Worm (Caenorhabditis elegans) whole organism, dauer: Measurements from ENCODE around the gene ZC262.4.

ENCODE experiments used
- unc-62 ChIP-seq: sonication (generic microtip); optimal IDR thresholded peaks from 2 replicates; lab custom pipeline; 2017; ENCODE audit warnings: missing biosample characterization, missing genetic modification reagents, missing genetic modification characterization

Gene ZC262.4

DNA sequence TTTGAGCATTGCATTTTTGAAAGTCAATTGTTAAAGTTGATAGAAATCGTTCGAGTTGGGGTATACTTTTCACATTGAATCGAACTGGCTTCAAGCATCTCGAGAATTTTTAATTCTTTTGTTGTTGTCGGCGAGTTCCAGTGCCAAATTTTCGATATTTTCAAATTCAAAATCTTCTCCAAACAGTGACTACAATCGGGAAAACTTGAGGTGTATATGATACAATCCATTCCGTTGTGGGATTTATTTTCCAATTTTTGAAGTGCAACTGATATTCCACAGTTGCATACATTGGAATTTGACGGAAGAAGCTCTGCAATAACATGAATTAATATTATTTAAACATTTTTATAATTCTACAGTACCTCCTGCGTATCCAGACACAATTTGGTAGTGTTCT lies 28.5 kb downstream of the ZC262.4 start:
- no peak for TF ChIP-seq unc-62 (GFP tag; lab: Kevin White, UChicago)

DNA sequence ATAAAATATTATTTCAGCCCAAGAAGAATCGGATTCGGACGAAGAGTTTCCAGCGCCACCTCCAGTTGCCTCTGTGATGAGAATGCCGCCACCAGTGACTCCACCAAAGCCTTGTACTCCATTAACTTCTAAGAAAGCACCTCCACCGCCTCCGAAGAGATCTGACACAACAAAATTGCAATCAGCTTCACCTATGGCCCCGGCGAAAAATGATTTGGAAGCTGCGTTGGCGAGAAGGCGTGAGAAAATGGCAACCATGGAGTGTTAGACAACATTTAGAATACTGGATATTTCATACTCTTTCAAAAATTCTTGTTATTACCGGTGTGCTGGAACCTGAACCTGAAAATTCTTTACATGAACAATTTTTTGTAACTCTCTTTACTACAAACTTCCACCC lies 29.0 kb downstream of the ZC262.4 start:
- TF ChIP-seq unc-62 (GFP tag; lab: Kevin White, UChicago) = no peak

DNA sequence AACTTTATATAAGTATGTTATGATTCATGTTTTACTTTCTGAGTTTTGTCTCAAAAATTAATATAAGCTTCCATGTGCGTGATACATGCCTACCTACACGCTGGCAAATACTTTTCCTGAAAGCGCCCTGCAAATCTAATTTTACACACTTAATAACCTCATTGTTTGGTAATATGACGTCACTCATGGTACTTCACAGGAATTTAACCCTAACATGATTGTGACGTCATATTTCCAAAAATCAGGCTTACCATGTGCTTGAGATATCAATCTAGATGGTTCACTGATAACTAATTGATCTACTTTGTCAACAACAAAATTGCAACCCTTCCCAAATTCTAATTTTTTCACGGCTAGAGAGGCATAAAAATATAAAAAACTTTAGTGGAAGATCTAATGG lies 30.9 kb downstream of the ZC262.4 start:
- TF ChIP-seq unc-62 (GFP tag; lab: Kevin White, UChicago) = no peak

DNA sequence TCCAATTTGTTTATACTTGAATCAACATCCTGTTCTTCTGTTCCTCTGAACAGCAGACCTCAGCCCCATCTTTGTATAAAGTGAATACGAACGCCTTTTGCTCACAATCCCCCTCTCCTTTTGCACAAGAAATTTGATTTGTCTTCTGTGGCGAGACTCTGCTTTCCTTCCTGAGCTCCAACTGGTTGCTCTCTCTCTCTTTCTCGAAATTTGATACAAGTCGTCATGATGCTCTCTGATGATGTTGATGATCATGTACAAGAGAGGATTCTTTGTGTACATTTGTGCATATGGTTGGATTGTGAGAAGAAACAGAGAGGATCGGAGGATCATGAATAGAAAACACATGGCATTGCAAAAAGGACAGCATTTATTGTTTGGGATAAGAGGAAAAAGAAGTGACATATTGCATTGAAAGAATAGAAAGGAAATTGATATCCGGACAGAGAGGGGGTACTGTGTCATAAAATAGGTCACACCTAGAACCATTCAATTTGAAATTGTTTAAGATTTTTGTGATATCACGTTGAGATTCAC lies 33.4 kb downstream of the ZC262.4 start:
- no peak for TF ChIP-seq unc-62 (GFP tag; lab: Kevin White, UChicago)

DNA sequence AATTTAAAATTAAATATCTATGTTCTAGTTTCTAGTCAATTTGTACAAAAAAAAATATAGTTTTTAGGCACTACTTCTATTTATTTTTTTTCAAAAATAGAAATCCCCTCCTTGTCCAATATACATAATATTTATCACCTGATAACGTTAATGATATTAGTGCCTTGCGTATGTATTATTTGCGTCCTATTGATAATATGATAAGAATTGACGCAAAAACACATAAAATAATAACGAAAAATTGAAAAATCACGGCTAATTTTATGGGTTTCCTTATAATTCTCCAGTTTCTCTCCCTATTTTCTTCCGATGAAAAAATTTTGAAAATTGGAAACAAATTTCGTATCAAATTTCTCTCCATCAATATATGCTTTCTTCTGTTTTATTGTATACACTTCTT lies 34.6 kb downstream of the ZC262.4 start:
- no peak for TF ChIP-seq unc-62 (GFP tag; lab: Kevin White, UChicago)

DNA sequence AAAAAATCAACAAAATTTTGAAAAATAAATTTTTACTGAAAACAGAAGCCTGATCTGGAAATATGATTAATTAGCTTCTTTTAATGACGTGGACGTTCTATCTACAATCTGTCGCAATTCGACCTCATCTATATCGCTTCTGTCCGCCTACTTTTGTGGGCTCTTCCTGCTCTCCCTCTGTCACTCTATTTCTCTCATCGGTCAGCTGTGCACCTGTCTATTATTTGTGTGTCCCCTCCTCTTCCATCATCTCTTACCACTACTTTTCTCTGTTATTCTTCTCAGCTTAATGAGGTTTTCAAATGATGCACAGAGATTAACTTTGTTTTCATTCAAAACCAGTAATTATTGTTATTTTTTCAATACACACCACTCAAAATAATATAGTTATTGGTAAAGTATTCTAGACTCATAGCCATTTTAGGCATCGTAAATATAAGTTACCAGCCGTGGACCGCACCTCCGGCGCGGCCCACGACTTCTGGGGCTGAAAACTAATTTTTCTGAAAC lies 35.2 kb downstream of the ZC262.4 start:
- TF ChIP-seq unc-62 (GFP tag; lab: Kevin White, UChicago) = no peak

DNA sequence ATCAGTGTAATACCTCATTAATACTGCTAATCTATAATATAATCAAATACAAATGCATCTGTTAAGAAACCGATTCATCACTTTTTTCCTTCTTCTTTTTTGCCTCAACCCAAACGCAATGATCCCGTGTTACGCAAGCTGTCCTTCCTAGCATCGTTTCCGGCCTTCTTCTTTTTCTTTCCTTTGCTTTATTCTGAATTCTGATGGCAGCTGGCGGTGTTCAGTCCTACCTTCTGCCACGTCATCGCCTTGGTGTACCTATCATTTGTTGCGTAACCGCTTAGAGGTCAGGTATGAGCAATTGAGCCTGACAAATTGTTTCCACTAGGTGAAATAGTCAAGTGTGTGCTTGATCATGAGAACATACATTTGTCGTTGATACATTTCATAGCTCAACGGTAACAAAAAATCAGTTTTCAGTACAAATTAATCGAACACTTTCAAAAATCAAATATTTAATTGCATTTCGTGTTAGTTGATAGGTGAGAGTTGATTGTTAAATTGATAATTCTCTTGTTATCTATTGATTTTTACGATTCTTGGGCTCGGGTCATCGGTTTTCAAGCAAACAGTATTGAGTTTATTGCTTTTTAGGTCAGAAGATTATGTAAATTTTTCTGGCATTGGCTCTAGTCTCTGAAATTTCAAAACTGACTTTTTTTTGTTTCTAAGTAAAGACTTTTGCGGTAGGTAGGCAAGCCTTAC lies 36.0 kb downstream of the ZC262.4 start:
- no peak for TF ChIP-seq unc-62 (GFP tag; lab: Kevin White, UChicago)

DNA sequence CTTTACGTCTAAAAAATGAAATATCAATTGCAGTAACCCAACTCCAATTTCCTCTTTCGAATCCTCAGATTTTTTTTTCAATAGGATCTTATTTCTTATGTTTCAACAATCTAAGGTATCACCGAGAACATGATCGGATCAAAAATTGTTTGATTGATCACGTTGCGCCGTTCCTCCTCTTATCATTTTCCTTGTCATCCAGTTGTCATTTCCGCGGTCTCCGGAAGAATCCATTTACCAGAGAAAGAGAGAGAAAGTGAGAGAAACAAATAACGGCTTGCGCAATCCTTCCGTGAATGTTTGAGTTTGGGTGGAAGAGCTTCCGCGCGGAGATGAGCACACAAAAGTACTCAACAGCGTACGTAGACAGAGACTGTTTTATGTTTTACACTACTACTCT lies 41.1 kb downstream of the ZC262.4 start:
- no peak for TF ChIP-seq unc-62 (GFP tag; lab: Kevin White, UChicago)

DNA sequence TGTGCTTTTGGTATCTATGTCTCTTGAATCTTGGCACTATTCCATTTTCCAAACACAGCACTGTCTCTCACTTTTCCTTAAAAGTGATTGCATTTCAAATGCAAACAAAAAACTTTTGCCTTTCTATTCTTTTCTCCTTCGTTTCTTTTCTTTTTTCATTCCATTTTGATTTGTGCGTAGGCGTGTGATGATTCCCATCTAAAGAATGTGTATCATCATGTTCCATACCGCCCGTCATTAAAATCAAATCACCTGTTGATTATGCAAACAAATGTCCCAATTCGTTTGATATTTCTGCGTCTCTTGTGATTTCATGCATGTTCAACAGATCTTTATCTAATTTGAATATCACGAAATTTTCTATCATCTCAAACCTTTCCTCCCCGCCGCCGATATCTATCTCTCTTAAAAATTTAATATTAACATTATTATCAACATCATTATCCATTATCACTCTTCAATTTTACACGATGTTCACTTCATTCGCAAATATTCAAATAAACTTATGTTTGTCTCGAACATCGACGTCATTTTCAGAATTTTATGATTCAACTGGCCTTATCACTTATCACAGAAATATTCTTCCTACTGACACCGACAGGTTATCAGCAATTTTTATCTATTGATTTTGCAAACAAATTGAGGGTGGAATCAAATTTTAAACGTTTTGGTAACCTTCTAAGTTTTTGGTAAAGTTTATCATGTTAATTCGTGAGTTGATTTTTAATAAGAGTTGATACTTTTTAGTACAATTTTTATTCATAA lies 42.9 kb downstream of the ZC262.4 start:
- TF ChIP-seq unc-62 (GFP tag; lab: Kevin White, UChicago) = no peak

DNA sequence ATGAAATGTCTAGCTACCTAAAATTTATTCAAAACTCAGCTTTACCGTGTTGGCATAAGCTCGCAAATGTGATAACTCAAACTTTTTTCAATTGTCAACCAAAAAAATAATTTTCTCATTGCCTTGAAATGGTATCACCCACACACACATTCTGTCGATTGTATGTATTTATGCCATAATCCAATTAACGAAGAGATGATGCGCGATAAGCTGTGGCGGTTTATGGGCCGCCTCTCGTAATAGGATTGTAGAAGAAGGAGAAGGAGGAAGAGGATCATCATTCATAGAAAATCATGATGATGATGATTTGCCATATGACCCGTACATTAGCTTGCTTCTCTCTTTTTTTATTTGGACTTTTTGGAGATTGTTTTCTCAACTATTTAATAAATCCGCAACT lies 45.2 kb downstream of the ZC262.4 start:
- no peak for TF ChIP-seq unc-62 (GFP tag; lab: Kevin White, UChicago)

DNA sequence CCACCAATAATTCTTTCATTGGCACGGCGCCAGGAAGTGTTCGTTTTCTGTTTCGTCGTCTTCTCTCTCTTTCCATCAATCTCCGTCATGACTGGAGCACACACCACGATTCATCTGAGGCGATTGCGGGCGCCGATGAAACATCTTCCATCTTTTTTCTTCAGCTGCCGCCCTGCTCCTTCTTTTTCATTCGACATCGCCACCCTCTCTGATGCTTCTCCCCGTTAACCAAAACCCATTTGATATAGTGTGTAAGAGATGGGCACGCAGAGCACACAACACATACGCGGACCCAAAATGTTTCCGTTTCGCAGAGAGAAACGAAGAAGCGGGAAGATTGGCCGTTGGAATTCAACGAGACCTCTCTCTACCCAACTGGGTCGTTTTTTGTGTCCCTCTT lies 46.8 kb downstream of the ZC262.4 start:
- TF ChIP-seq unc-62 (GFP tag; lab: Kevin White, UChicago) = no peak

DNA sequence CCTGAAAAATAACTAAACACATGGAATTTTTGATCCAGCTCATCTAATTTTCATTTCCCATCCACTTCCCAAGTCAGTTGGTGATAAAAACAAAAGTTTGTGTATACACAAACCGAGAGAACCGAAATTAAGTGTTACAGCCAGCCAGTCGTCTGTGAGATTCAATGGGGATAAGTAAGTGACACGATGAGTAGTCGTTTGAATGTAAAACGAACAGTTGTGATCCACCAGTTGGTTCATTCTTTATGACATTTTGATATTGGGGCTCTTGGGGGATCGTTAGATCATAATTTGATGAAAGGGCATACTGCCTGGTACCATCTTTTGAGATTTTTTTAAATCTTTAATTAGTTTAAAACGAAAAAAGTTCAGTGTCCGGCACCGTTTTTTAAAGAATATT lies 47.5 kb downstream of the ZC262.4 start:
- no peak for TF ChIP-seq unc-62 (GFP tag; lab: Kevin White, UChicago)

DNA sequence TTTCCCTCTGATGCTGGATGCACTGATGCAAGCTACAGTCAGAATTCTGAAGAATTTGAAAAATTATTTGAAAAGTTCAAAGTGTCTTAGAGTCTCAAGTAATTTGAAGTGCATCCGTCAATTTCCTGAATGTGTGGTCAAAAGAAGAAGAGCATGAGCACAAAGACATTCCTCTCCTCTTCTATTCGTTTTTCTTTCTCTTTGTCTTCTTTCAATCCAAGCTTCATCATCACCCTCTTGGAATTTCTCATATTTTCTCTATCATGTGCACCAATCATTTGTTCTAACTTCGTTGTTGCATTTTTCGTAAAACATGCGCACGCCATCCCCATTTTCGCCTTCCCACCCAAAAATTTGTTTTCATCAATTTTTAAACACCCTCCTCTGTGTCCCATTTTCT lies 48.3 kb downstream of the ZC262.4 start:
- TF ChIP-seq unc-62 (GFP tag; lab: Kevin White, UChicago) = no peak

DNA sequence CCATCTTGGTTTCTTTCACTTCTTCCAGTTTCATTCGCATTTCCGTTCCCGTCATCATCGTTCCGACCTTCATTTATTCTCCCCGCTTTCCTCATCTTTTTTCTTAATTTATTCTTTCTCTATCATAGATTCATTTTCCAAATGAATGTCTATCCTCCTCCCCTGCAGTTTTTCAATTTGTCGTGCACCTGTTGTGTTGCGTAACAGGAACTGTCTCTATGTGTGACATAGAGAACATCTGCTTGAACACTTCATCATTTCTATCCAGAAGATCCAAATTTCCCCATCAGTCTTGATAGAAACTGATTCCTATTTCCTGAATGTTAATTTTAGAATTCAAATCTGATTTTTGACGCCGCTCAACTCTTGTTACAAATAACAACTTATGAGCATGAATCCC lies 50.8 kb downstream of the ZC262.4 start:
- no peak for TF ChIP-seq unc-62 (GFP tag; lab: Kevin White, UChicago)
